Fruit fly (Drosophila melanogaster) whole organism, embryonic: ENCODE data around the gene CG43165.

Experiments used
- CG10147 ChIP-seq: fragments of 200-800 bp; sonication (Bioruptor generic); optimal IDR thresholded peaks from 2 replicates; lab custom pipeline; 2019; ENCODE audit warnings: missing biosample characterization, mild to moderate bottlenecking, missing genetic modification characterization, moderate library complexity
- CG10209 ChIP-seq: fragments of 200-800 bp; sonication (Bioruptor generic); optimal IDR thresholded peaks from 3 replicates; lab custom pipeline; 2017; ENCODE audit warnings: missing biosample characterization, mild to moderate bottlenecking, missing genetic modification characterization, missing genetic modification reagents
- CG10462 ChIP-seq: fragments of 200-800 bp; sonication (Bioruptor generic); optimal IDR thresholded peaks from 2 replicates; lab custom pipeline; 2016; ENCODE audit warnings: missing biosample characterization, missing genetic modification characterization
- CG11085 ChIP-seq: fragments of 200-800 bp; sonication (Bioruptor generic); IDR thresholded peaks from 2 replicates; pipeline ENCODE4 v1.3.6; 2022; ENCODE audit warnings: missing biosample characterization, missing genetic modification characterization
- CG12104 ChIP-seq: fragments of 200-800 bp; sonication (Bioruptor generic); optimal IDR thresholded peaks from 3 replicates; lab custom pipeline; 2016; ENCODE audit warnings: missing biosample characterization, missing genetic modification characterization
- CG13775 ChIP-seq: fragments of 200-800 bp; sonication (Bioruptor generic); optimal IDR thresholded peaks from 3 replicates; lab custom pipeline; 2017; ENCODE audit warnings: missing biosample characterization, mild to moderate bottlenecking, missing genetic modification characterization
- CG14050 ChIP-seq: fragments of 200-800 bp; sonication (Bioruptor generic); IDR thresholded peaks from 3 replicates; pipeline ENCODE4 v1.3.6; 2022; ENCODE audit warnings: missing biosample characterization, missing genetic modification characterization
- CG14667 ChIP-seq: fragments of 200-800 bp; sonication (Bioruptor generic); IDR thresholded peaks from 2 replicates; pipeline ENCODE4 v1.3.6; 2022; ENCODE audit warnings: missing biosample characterization, missing genetic modification characterization
- CG17359 ChIP-seq: fragments of 200-800 bp; sonication (Bioruptor generic); optimal IDR thresholded peaks from 3 replicates; lab custom pipeline; 2018; ENCODE audit warnings: missing biosample characterization, mild to moderate bottlenecking, missing genetic modification characterization, moderate library complexity
- CG2712 ChIP-seq: fragments of 200-800 bp; optimal IDR thresholded peaks from 3 replicates; lab custom pipeline; 2019; ENCODE audit warnings: missing biosample characterization, mild to moderate bottlenecking, missing genetic modification characterization, moderate library complexity
- CG2889 ChIP-seq: fragments of 200-800 bp; sonication (Bioruptor generic); IDR thresholded peaks from 3 replicates; pipeline ENCODE4 v1.3.6; 2022; ENCODE audit warnings: missing biosample characterization, missing genetic modification characterization
- CG30403 ChIP-seq: fragments of 200-800 bp; sonication (Bioruptor generic); optimal IDR thresholded peaks from 3 replicates; lab custom pipeline; 2016; ENCODE audit warnings: missing biosample characterization, missing genetic modification characterization
- CG4617 ChIP-seq: fragments of 200-800 bp; sonication (Bioruptor generic); optimal IDR thresholded peaks from 3 replicates; lab custom pipeline; 2016; ENCODE audit warnings: missing biosample characterization, missing genetic modification characterization, borderline replicate concordance
- CG7271 ChIP-seq: fragments of 200-800 bp; sonication (Bioruptor generic); optimal IDR thresholded peaks from 2 replicates; lab custom pipeline; 2018; ENCODE audit warnings: missing biosample characterization, mild to moderate bottlenecking, missing genetic modification characterization, moderate library complexity
- CG7745 ChIP-seq: fragments of 200-800 bp; sonication (Bioruptor generic); optimal IDR thresholded peaks from 2 replicates; lab custom pipeline; 2018; ENCODE audit warnings: missing biosample characterization, mild to moderate bottlenecking, missing genetic modification characterization, moderate library complexity
- CG7786 ChIP-seq: fragments of 200-800 bp; sonication (Bioruptor generic); optimal IDR thresholded peaks from 2 replicates; lab custom pipeline; 2016; ENCODE audit warnings: missing biosample characterization, missing genetic modification characterization
- CG9876 ChIP-seq: fragments of 200-800 bp; sonication (Bioruptor generic); optimal IDR thresholded peaks from 2 replicates; lab custom pipeline; 2016; ENCODE audit warnings: missing biosample characterization, missing genetic modification characterization
- Chrac-16 ChIP-seq: fragments of 200-800 bp; sonication (Bioruptor generic); optimal IDR thresholded peaks from 3 replicates; lab custom pipeline; 2016; ENCODE audit warnings: missing biosample characterization, missing genetic modification characterization
- GATAe ChIP-seq: fragments of 200-800 bp; sonication (Bioruptor generic); conservative IDR thresholded peaks from 2 replicates; pipeline ENCODE4 v1.3.6; 2022; ENCODE audit warnings: missing biosample characterization, missing genetic modification characterization
- Hand ChIP-seq: fragments of 200-800 bp; sonication (Bioruptor generic); optimal IDR thresholded peaks from 2 replicates; lab custom pipeline; 2017; ENCODE audit warnings: mild to moderate bottlenecking, missing biosample characterization, missing genetic modification reagents, missing genetic modification characterization
- Hmr ChIP-seq: fragments of 200-800 bp; sonication (Bioruptor generic); optimal IDR thresholded peaks from 3 replicates; lab custom pipeline; 2017; ENCODE audit warnings: mild to moderate bottlenecking, missing biosample characterization, missing genetic modification reagents, missing genetic modification characterization
- Hr51 ChIP-seq, 2 experiments: fragments of 200-800 bp; sonication (Bioruptor generic); optimal IDR thresholded peaks; 2 replicates in 1 of 2; 3 replicates in 1 of 2; lab custom pipeline; 2016 to 2018; ENCODE audit warnings: missing biosample characterization in 2 of 2, missing genetic modification characterization in 2 of 2, mild to moderate bottlenecking in 1 of 2, moderate library complexity in 1 of 2
- Kr ChIP-seq: fragments of 200-800 bp; sonication (Bioruptor generic); optimal IDR thresholded peaks from 2 replicates; lab custom pipeline; 2017; ENCODE audit warnings: missing biosample characterization, mild to moderate bottlenecking, missing genetic modification characterization
- Lhr ChIP-seq: fragments of 200-800 bp; sonication (Bioruptor generic); optimal IDR thresholded peaks from 3 replicates; lab custom pipeline; 2017; ENCODE audit warnings: mild to moderate bottlenecking, missing biosample characterization, missing genetic modification reagents, missing genetic modification characterization
- Mrtf ChIP-seq: fragments of 200-800 bp; sonication (Bioruptor generic); IDR thresholded peaks from 3 replicates; pipeline ENCODE4 v1.3.6; 2022; ENCODE audit warnings: missing biosample characterization, missing genetic modification characterization
- NFAT ChIP-seq: fragments of 200-800 bp; sonication (Bioruptor generic); IDR thresholded peaks from 2 replicates; pipeline ENCODE4 v1.3.6; 2022; ENCODE audit warnings: missing biosample characterization, missing genetic modification characterization
- Neu2 ChIP-seq: fragments of 200-800 bp; sonication (Bioruptor generic); optimal IDR thresholded peaks from 3 replicates; lab custom pipeline; 2016; ENCODE audit warnings: missing biosample characterization, missing genetic modification characterization, borderline replicate concordance
- Pdp1 ChIP-seq, 2 experiments: fragments of 200-800 bp; sonication (Bioruptor generic); optimal IDR thresholded peaks; 3 replicates each; lab custom pipeline; 2016; ENCODE audit warnings: missing biosample characterization in 2 of 2, missing genetic modification characterization in 2 of 2, mild to moderate bottlenecking in 1 of 2, moderate library complexity in 1 of 2
- Spps ChIP-seq: fragments of 200-800 bp; sonication (Bioruptor generic); optimal IDR thresholded peaks from 2 replicates; lab custom pipeline; 2018; ENCODE audit warnings: missing biosample characterization, mild to moderate bottlenecking, missing genetic modification characterization
- ap ChIP-seq: fragments of 200-800 bp; sonication (Bioruptor generic); IDR thresholded peaks from 2 replicates; pipeline ENCODE4 v1.3.6; 2022; ENCODE audit warnings: missing biosample characterization, missing genetic modification characterization
- bab2 ChIP-seq: fragments of 200-800 bp; sonication (Bioruptor generic); optimal IDR thresholded peaks from 2 replicates; lab custom pipeline; 2016; ENCODE audit warnings: missing biosample characterization, missing genetic modification characterization
- bigmax ChIP-seq: fragments of 200-800 bp; sonication (Bioruptor generic); optimal IDR thresholded peaks from 2 replicates; lab custom pipeline; 2018; ENCODE audit warnings: missing biosample characterization, mild to moderate bottlenecking, missing genetic modification characterization
- br ChIP-seq: fragments of >200 bp; optimal IDR thresholded peaks from 2 replicates; lab custom pipeline; 2017
- bsh ChIP-seq, 2 experiments: fragments of 200-800 bp; sonication (Bioruptor generic); optimal IDR thresholded peaks; 2 replicates each; lab custom pipeline; 2017 to 2018; ENCODE audit warnings: mild to moderate bottlenecking in 2 of 2, missing biosample characterization in 2 of 2, missing genetic modification characterization in 2 of 2, moderate library complexity in 1 of 2
- cad ChIP-seq: fragments of >200 bp; optimal IDR thresholded peaks from 2 replicates; lab custom pipeline; 2017; ENCODE audit warnings: missing biosample characterization, missing genetic modification characterization
- cg ChIP-seq: fragments of 200-800 bp; sonication (Bioruptor generic); optimal IDR thresholded peaks from 3 replicates; lab custom pipeline; 2019; ENCODE audit warnings: missing biosample characterization, mild to moderate bottlenecking, missing genetic modification characterization, moderate library complexity
- crc ChIP-seq: fragments of 200-800 bp; sonication (Bioruptor generic); optimal IDR thresholded peaks from 2 replicates; lab custom pipeline; 2016; ENCODE audit warnings: missing biosample characterization, missing genetic modification characterization
- croc ChIP-seq: fragments of 200-800 bp; sonication (Bioruptor generic); conservative IDR thresholded peaks from 3 replicates; pipeline ENCODE4 v1.3.6; 2022; ENCODE audit warnings: missing biosample characterization, missing genetic modification characterization
- cwo ChIP-seq: fragments of 200-800 bp; sonication (Bioruptor generic); optimal IDR thresholded peaks from 3 replicates; lab custom pipeline; 2017; ENCODE audit warnings: missing biosample characterization, missing genetic modification characterization, mild to moderate bottlenecking, moderate library complexity, missing genetic modification reagents
- disco-r ChIP-seq: fragments of 200-800 bp; sonication (Bioruptor generic); optimal IDR thresholded peaks from 2 replicates; lab custom pipeline; 2016; ENCODE audit warnings: missing biosample characterization, missing genetic modification characterization
- eve ChIP-seq, 2 experiments: fragments of >200 bp; optimal IDR thresholded peaks; 2 replicates each; lab custom pipeline; 2017; ENCODE audit warnings: missing biosample characterization in 2 of 2, missing genetic modification characterization in 2 of 2
- gcm ChIP-seq: fragments of 200-800 bp; sonication (Bioruptor generic); optimal IDR thresholded peaks from 2 replicates; lab custom pipeline; 2019; ENCODE audit warnings: missing biosample characterization, mild to moderate bottlenecking, missing genetic modification characterization, moderate library complexity
- grn ChIP-seq: fragments of 200-800 bp; sonication (Bioruptor generic); optimal IDR thresholded peaks from 3 replicates; lab custom pipeline; 2017; ENCODE audit warnings: missing biosample characterization, missing genetic modification characterization
- lab ChIP-seq: fragments of 200-800 bp; sonication (Bioruptor generic); optimal IDR thresholded peaks from 3 replicates; lab custom pipeline; 2017; ENCODE audit warnings: missing biosample characterization, missing genetic modification characterization, mild to moderate bottlenecking, moderate library complexity, missing genetic modification reagents
- lilli ChIP-seq: fragments of 200-800 bp; sonication (Bioruptor generic); optimal IDR thresholded peaks from 3 replicates; lab custom pipeline; 2016; ENCODE audit warnings: missing biosample characterization, missing genetic modification characterization
- oc ChIP-seq: fragments of 200-800 bp; sonication (Bioruptor generic); optimal IDR thresholded peaks from 2 replicates; lab custom pipeline; 2018; ENCODE audit warnings: missing biosample characterization, mild to moderate bottlenecking, missing genetic modification characterization, moderate library complexity
- pho ChIP-seq: fragments of 200-800 bp; sonication (Bioruptor generic); optimal IDR thresholded peaks from 2 replicates; lab custom pipeline; 2016; ENCODE audit warnings: missing biosample characterization, missing genetic modification characterization
- ro ChIP-seq: fragments of 200-800 bp; sonication (Bioruptor generic); IDR thresholded peaks from 2 replicates; pipeline ENCODE4 v1.3.6; 2022; ENCODE audit warnings: missing biosample characterization, missing genetic modification characterization
- schlank ChIP-seq: fragments of 200-800 bp; sonication (Bioruptor generic); optimal IDR thresholded peaks from 2 replicates; lab custom pipeline; 2018; ENCODE audit warnings: missing biosample characterization, mild to moderate bottlenecking, missing genetic modification characterization
- so ChIP-seq: fragments of 200-800 bp; sonication (Bioruptor generic); IDR thresholded peaks from 3 replicates; pipeline ENCODE4 v1.3.6; 2022; ENCODE audit warnings: missing biosample characterization, missing genetic modification characterization
- tgo ChIP-seq: fragments of 200-800 bp; sonication (Bioruptor generic); IDR thresholded peaks from 3 replicates; pipeline ENCODE4 v1.3.6; 2022; ENCODE audit warnings: missing biosample characterization, missing genetic modification characterization
- tio ChIP-seq: fragments of 200-800 bp; sonication (Bioruptor generic); optimal IDR thresholded peaks from 2 replicates; lab custom pipeline; 2017; ENCODE audit warnings: missing biosample characterization, missing genetic modification characterization, inconsistent platforms

Gene CG43165

dm6 chr2L:3737682-3738081, 42.9 kb upstream of the CG43165 start (continued):
- TF ChIP-seq CG2889 (GFP tag; lab: Robert Waterston, UW) (no peak), Mrtf (GFP tag; lab: Robert Waterston, UW) (no peak), crc (GFP tag; lab: Kevin White, UChicago) (no peak), gcm (GFP tag; lab: Kevin White, UChicago) (no peak), croc (no peak), cg (GFP tag; lab: Kevin White, UChicago) (no peak), CG17359 (no peak), CG7786 (GFP tag; lab: Kevin White, UChicago) (no peak), ap (no peak), bsh (GFP tag; optimal IDR thresholded peaks at IDR 0.05; lab: Kevin White, UChicago) (no peak), grn (GFP tag; lab: Kevin White, UChicago) (no peak), CG2712 (no peak), bab2 (GFP tag; lab: Kevin White, UChicago) (no peak), Neu2 (GFP tag; lab: Kevin White, UChicago) (no peak), schlank (tag; lab: Kevin White, UChicago) (no peak), eve (GFP tag; optimal IDR thresholded peaks at IDR 0.05; lab: Kevin White, UChicago) (peak in 1 of 2 experiments; percentile 22), Hmr (GFP tag; lab: Kevin White, UChicago) (peak; percentile 27), CG11085 (GFP tag; lab: Robert Waterston, UW) (no peak), cwo (GFP tag; lab: Kevin White, UChicago) (no peak), NFAT (GFP tag; lab: Robert Waterston, UW) (no peak), CG7745 (tag; lab: Kevin White, UChicago) (no peak), CG12104 (GFP tag; lab: Kevin White, UChicago) (no peak), pho (GFP tag; lab: Kevin White, UChicago) (no peak), so (GFP tag; lab: Robert Waterston, UW) (no peak), Kr (GFP tag; lab: Kevin White, UChicago) (no peak), CG10462 (no peak), Chrac-16 (no peak), bigmax (no peak), lab (GFP tag; lab: Kevin White, UChicago) (peak; percentile 11), CG4617 (no peak), CG9876 (GFP tag; lab: Kevin White, UChicago) (no peak), disco-r (GFP tag; lab: Kevin White, UChicago) (no peak), CG10209 (no peak), oc (tag; lab: Kevin White, UChicago) (no peak), CG30403 (peak; percentile 7), Hand (GFP tag; lab: Kevin White, UChicago) (peak; percentile 25), Hr51 (GFP tag; optimal IDR thresholded peaks at IDR 0.05; lab: Kevin White, UChicago) (peak in 1 of 2 experiments; percentile 4), Spps (no peak), CG14667 (GFP tag; lab: Robert Waterston, UW) (no peak), lilli (no peak), tio (GFP tag; lab: Kevin White, UChicago) (peak; percentile 17), Pdp1 (GFP tag; optimal IDR thresholded peaks at IDR 0.05; lab: Kevin White, UChicago) (no peak), CG13775 (GFP tag; lab: Kevin White, UChicago) (no peak), CG10147 (GFP tag; lab: Kevin White, UChicago) (peak; percentile 24), tgo (no peak), ro (GFP tag; lab: Robert Waterston, UW) (no peak), CG7271 (tag; lab: Kevin White, UChicago) (no peak), GATAe (no peak), cad (GFP tag; lab: Kevin White, UChicago) (no peak), CG14050 (GFP tag; lab: Robert Waterston, UW) (no peak), Lhr (GFP tag; lab: Kevin White, UChicago) (no peak), br (lab: Kevin White, UChicago) (no peak)
